Worm (Caenorhabditis elegans) whole organism, young adult: ENCODE measurements around the gene ZK813.7.
A peak's percentile ranks its signal among the peaks of the same experiment; 100 is the strongest.

ENCODE experiments used
- B0336.3 ChIP-seq: fragments of 200-800 bp; sonication (Bioruptor generic); IDR thresholded peaks from 2 replicates; pipeline ENCODE4 v1.3.6; 2022; ENCODE audit warnings: missing genetic modification characterization, missing compliant biosample characterization
- F10E7.11 ChIP-seq: sonication (generic microtip); optimal IDR thresholded peaks from 2 replicates; lab custom pipeline; 2017; ENCODE audit warnings: mild to moderate bottlenecking, missing genetic modification characterization, moderate library complexity, missing compliant biosample characterization
- F22D6.2 ChIP-seq: sonication (generic microtip); optimal IDR thresholded peaks from 2 replicates; lab custom pipeline; 2016; ENCODE audit warnings: mild to moderate bottlenecking, missing genetic modification characterization, missing compliant biosample characterization
- F39B2.1 ChIP-seq: fragments of 200-800 bp; sonication (Bioruptor generic); IDR thresholded peaks from 2 replicates; pipeline ENCODE4 v1.3.6; 2022; ENCODE audit warnings: missing genetic modification reagents, missing genetic modification characterization, missing compliant biosample characterization
- F52B5.7 ChIP-seq: sonication (generic microtip); optimal IDR thresholded peaks from 2 replicates; lab custom pipeline; 2016; ENCODE audit warnings: mild to moderate bottlenecking, missing genetic modification characterization, missing compliant biosample characterization
- Y53G8AR.9 ChIP-seq: fragments of 200-800 bp; sonication (Bioruptor generic); conservative IDR thresholded peaks from 2 replicates; pipeline ENCODE4 v1.3.6; 2022; ENCODE audit warnings: missing genetic modification reagents, missing genetic modification characterization, missing compliant biosample characterization
- Y56A3A.18 ChIP-seq: fragments of 200-800 bp; sonication (Bioruptor generic); IDR thresholded peaks from 2 replicates; pipeline ENCODE4 v1.3.6; 2022; ENCODE audit warnings: missing genetic modification reagents, missing genetic modification characterization, missing compliant biosample characterization
- ZK185.1 ChIP-seq: sonication (generic microtip); optimal IDR thresholded peaks from 2 replicates; lab custom pipeline; 2016; ENCODE audit warnings: mild to moderate bottlenecking, missing genetic modification characterization, missing compliant biosample characterization; ENCODE audit not compliant: poor library complexity, severe bottlenecking
- aptf-2 ChIP-seq: fragments of 200-800 bp; sonication (Bioruptor generic); conservative IDR thresholded peaks from 2 replicates; pipeline ENCODE4 v1.3.6; 2022; ENCODE audit warnings: missing genetic modification reagents, missing genetic modification characterization, missing compliant biosample characterization
- atf-7 ChIP-seq: sonication (generic microtip); optimal IDR thresholded peaks from 2 replicates; lab custom pipeline; 2017; ENCODE audit warnings: mild to moderate bottlenecking, missing genetic modification characterization, missing compliant biosample characterization
- athp-1 ChIP-seq: sonication (generic microtip); optimal IDR thresholded peaks from 2 replicates; lab custom pipeline; 2017; ENCODE audit warnings: mild to moderate bottlenecking, missing genetic modification characterization, missing compliant biosample characterization
- attf-3 ChIP-seq: fragments of 200-800 bp; sonication (Bioruptor generic); conservative IDR thresholded peaks from 2 replicates; pipeline ENCODE4 v1.3.6; 2022; ENCODE audit warnings: missing genetic modification reagents, missing genetic modification characterization, missing compliant biosample characterization
- attf-6 ChIP-seq: fragments of 200-800 bp; sonication (Bioruptor generic); IDR thresholded peaks from 2 replicates; pipeline ENCODE4 v1.3.6; 2022; ENCODE audit warnings: missing genetic modification reagents, missing genetic modification characterization, missing compliant biosample characterization
- bed-2 ChIP-seq: fragments of 200-800 bp; sonication (Bioruptor generic); IDR thresholded peaks from 2 replicates; pipeline ENCODE4 v1.3.6; 2022; ENCODE audit warnings: missing genetic modification reagents, missing genetic modification characterization, missing compliant biosample characterization
- ceh-91 ChIP-seq: fragments of 200-800 bp; sonication (Bioruptor generic); IDR thresholded peaks from 2 replicates; pipeline ENCODE4 v1.3.6; 2022; ENCODE audit warnings: missing genetic modification reagents, missing genetic modification characterization, missing compliant biosample characterization
- chd-7 ChIP-seq: sonication (generic microtip); optimal IDR thresholded peaks from 2 replicates; lab custom pipeline; 2016; ENCODE audit warnings: mild to moderate bottlenecking, missing genetic modification characterization, moderate library complexity, missing compliant biosample characterization
- dpff-1 ChIP-seq: sonication (generic microtip); optimal IDR thresholded peaks from 2 replicates; lab custom pipeline; 2017; ENCODE audit warnings: mild to moderate bottlenecking, missing genetic modification characterization, missing compliant biosample characterization
- ekl-4 ChIP-seq: fragments of 200-800 bp; sonication (Bioruptor generic); IDR thresholded peaks from 2 replicates; pipeline ENCODE4 v1.3.6; 2022; ENCODE audit warnings: missing genetic modification reagents, missing genetic modification characterization, missing compliant biosample characterization
- gei-17 ChIP-seq: fragments of 200-800 bp; sonication (Bioruptor generic); optimal IDR thresholded peaks from 2 replicates; lab custom pipeline; 2018; ENCODE audit warnings: mild to moderate bottlenecking, missing genetic modification characterization, missing compliant biosample characterization
- him-1 ChIP-seq: sonication (generic microtip); optimal IDR thresholded peaks from 2 replicates; lab custom pipeline; 2016; ENCODE audit warnings: missing genotype, missing genetic modification reagents, missing genetic modification characterization, missing compliant biosample characterization
- hmg-1.2 ChIP-seq: fragments of 200-800 bp; sonication (Bioruptor generic); IDR thresholded peaks from 2 replicates; pipeline ENCODE4 v1.3.6; 2022; ENCODE audit warnings: missing genetic modification reagents, missing genetic modification characterization, missing compliant biosample characterization
- hmg-20 ChIP-seq: fragments of 200-800 bp; sonication (Bioruptor generic); IDR thresholded peaks from 2 replicates; pipeline ENCODE4 v1.3.6; 2022; ENCODE audit warnings: missing genetic modification reagents, missing genetic modification characterization, missing compliant biosample characterization
- let-526 ChIP-seq: fragments of 200-800 bp; sonication (Bioruptor generic); IDR thresholded peaks from 2 replicates; pipeline ENCODE4 v1.3.6; 2022; ENCODE audit warnings: missing genetic modification reagents, missing genetic modification characterization, missing compliant biosample characterization
- let-607 ChIP-seq, 2 experiments: fragments of 200-800 bp in 1 of 2; sonication (Bioruptor generic) in 1 of 2; sonication (generic microtip) in 1 of 2; optimal IDR thresholded peaks; 2 replicates each; lab custom pipeline; 2016 to 2018; ENCODE audit warnings: mild to moderate bottlenecking in 2 of 2, missing compliant biosample characterization in 2 of 2, missing genetic modification characterization in 2 of 2, moderate library complexity in 2 of 2, missing genotype in 1 of 2
- lin-54 ChIP-seq: fragments of 200-800 bp; sonication (Bioruptor generic); optimal IDR thresholded peaks from 2 replicates; lab custom pipeline; 2018; ENCODE audit warnings: mild to moderate bottlenecking, missing genetic modification characterization, missing compliant biosample characterization
- lsl-1 ChIP-seq: fragments of 200-800 bp; sonication (Bioruptor generic); optimal IDR thresholded peaks from 2 replicates; lab custom pipeline; 2018; ENCODE audit warnings: mild to moderate bottlenecking, missing genetic modification characterization, moderate library complexity, missing compliant biosample characterization
- madf-10 ChIP-seq: sonication (generic microtip); optimal IDR thresholded peaks from 2 replicates; lab custom pipeline; 2016; ENCODE audit warnings: mild to moderate bottlenecking, missing genetic modification characterization, missing compliant biosample characterization
- madf-6 ChIP-seq: fragments of 200-800 bp; sonication (Bioruptor generic); IDR thresholded peaks from 2 replicates; pipeline ENCODE4 v1.3.6; 2022; ENCODE audit warnings: missing genetic modification reagents, missing genetic modification characterization, missing compliant biosample characterization
- mcd-1 ChIP-seq: fragments of 200-800 bp; sonication (Bioruptor generic); IDR thresholded peaks from 2 replicates; pipeline ENCODE4 v1.3.6; 2022; ENCODE audit warnings: missing genetic modification reagents, missing genetic modification characterization, missing compliant biosample characterization
- nfya-2 ChIP-seq: fragments of 200-800 bp; sonication (Bioruptor generic); IDR thresholded peaks from 2 replicates; pipeline ENCODE4 v1.3.6; 2022; ENCODE audit warnings: missing genetic modification reagents, missing genetic modification characterization, missing compliant biosample characterization
- nfyb-1 ChIP-seq: fragments of 200-800 bp; sonication (Bioruptor generic); IDR thresholded peaks from 2 replicates; pipeline ENCODE4 v1.3.6; 2022; ENCODE audit warnings: missing genetic modification reagents, missing genetic modification characterization, missing compliant biosample characterization
- nhr-80 ChIP-seq: sonication (generic microtip); optimal IDR thresholded peaks from 2 replicates; lab custom pipeline; 2016; ENCODE audit warnings: missing genetic modification characterization, missing compliant biosample characterization
- pbrm-1 ChIP-seq: fragments of 200-800 bp; sonication (Bioruptor generic); IDR thresholded peaks from 2 replicates; pipeline ENCODE4 v1.3.6; 2022; ENCODE audit warnings: missing genetic modification reagents, missing genetic modification characterization, missing compliant biosample characterization
- rec-8 ChIP-seq, 2 experiments: sonication (generic microtip); optimal IDR thresholded peaks; 2 replicates each; lab custom pipeline; 2016; ENCODE audit warnings: mild to moderate bottlenecking in 2 of 2, missing genetic modification characterization in 2 of 2, missing genetic modification reagents in 2 of 2, missing genotype in 2 of 2, missing biosample characterization in 1 of 2, missing compliant biosample characterization in 1 of 2, moderate library complexity in 1 of 2
- snpc-3.4 ChIP-seq: sonication (generic microtip); optimal IDR thresholded peaks from 2 replicates; lab custom pipeline; 2017; ENCODE audit warnings: missing genetic modification characterization, mild to moderate bottlenecking, missing compliant biosample characterization, antibody characterized with exemption, moderate library complexity, missing genotype, missing genetic modification reagents
- snpc-4 ChIP-seq, 5 experiments: fragments of 150-350 bp in 1 of 5; sonication (generic microtip) in 4 of 5; optimal IDR thresholded peaks; 2 replicates each; lab custom pipeline; 2014 to 2018; ENCODE audit warnings: missing genetic modification characterization in 5 of 5, missing biosample characterization in 3 of 5, antibody characterized with exemption in 2 of 5, mild to moderate bottlenecking in 2 of 5, missing compliant biosample characterization in 2 of 5, missing genotype in 2 of 5, moderate library complexity in 2 of 5, missing genetic modification reagents in 1 of 5
- tbp1 ChIP-seq: fragments of 200-800 bp; sonication (Bioruptor generic); optimal IDR thresholded peaks from 2 replicates; lab custom pipeline; 2018; ENCODE audit warnings: mild to moderate bottlenecking, missing genetic modification characterization, missing compliant biosample characterization
- unc-130 ChIP-seq: sonication (generic microtip); optimal IDR thresholded peaks from 2 replicates; lab custom pipeline; 2016; ENCODE audit warnings: missing genetic modification reagents, missing genetic modification characterization, missing compliant biosample characterization
- unc-62 ChIP-seq: fragments of 150-350 bp; optimal IDR thresholded peaks from 2 replicates; lab custom pipeline; 2014; ENCODE audit warnings: missing biosample characterization, missing genetic modification reagents, missing genetic modification characterization
- ztf-22 ChIP-seq: fragments of 200-800 bp; sonication (Bioruptor generic); optimal IDR thresholded peaks from 2 replicates; lab custom pipeline; 2018; ENCODE audit warnings: mild to moderate bottlenecking, missing genetic modification characterization, moderate library complexity, missing compliant biosample characterization
- ztf-25 ChIP-seq: fragments of 200-800 bp; sonication (Bioruptor generic); IDR thresholded peaks from 2 replicates; pipeline ENCODE4 v1.3.6; 2022; ENCODE audit warnings: missing genetic modification reagents, missing genetic modification characterization, missing compliant biosample characterization

The ZK813.7 gene

DNA sequence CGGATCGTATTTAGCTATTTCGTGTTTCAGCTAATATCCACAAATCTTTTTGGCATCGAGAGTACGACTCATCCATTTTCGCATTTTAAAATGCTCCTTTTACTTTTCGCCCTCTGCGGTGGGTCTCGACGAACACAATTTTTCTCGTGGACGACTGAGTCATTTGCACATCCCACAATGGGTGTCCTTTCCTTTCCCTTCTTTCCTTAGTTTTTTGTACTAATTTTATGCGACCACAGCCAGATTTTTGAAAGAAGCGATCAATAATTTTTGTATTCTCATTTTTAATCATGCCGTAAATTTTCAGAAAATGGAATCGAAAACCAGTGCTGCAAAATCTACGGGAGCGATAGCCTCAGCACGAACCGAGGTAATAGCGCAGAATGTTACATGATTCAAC, 42.9 kb upstream of the ZK813.7 start, which contains the start of gene C04F6.9:
Gene C04F6.9, plus strand, starts transcription at position 301 of the 400 bp plus-strand sequence.
- no peak for TF ChIP-seq attf-3 (GFP tag; lab: Robert Waterston, UW)
- TF ChIP-seq nfyb-1 (GFP tag; lab: Robert Waterston, UW), result no peak
- no peak for TF ChIP-seq unc-130 (GFP tag; lab: Kevin White, UChicago)
- no peak for TF ChIP-seq nfya-2 (GFP tag; lab: Robert Waterston, UW)
- no peak for TF ChIP-seq lsl-1 (GFP tag; lab: Kevin White, UChicago)
- TF ChIP-seq aptf-2 (GFP tag; lab: Robert Waterston, UW), result no peak
- TF ChIP-seq ZK185.1, result no peak
- TF ChIP-seq dpff-1, result no peak
- no peak for TF ChIP-seq Y56A3A.18
- TF ChIP-seq him-1 (tag; lab: Kevin White, UChicago), result no peak
- no peak for TF ChIP-seq rec-8 (tag; optimal IDR thresholded peaks at IDR 0.05; lab: Kevin White, UChicago)
- TF ChIP-seq madf-6, result no peak

- TF ChIP-seq F22D6.2 (no peak), mcd-1 (GFP tag; lab: Robert Waterston, UW) (no peak; the same call in 1 of the 2 replicates), athp-1 (tag; lab: Kevin White, UChicago) (no peak), tbp1 (GFP tag; lab: Kevin White, UChicago) (no peak), ceh-91 (GFP tag; lab: Robert Waterston, UW) (no peak), hmg-1.2 (GFP tag; lab: Robert Waterston, UW) (no peak), nhr-80 (tag; lab: Kevin White, UChicago) (peak; percentile 83), chd-7 (peak; percentile 56), let-607 (tag; optimal IDR thresholded peaks at IDR 0.05; lab: Kevin White, UChicago) (peak in 1 of 2 experiments; percentile 69), atf-7 (peak; percentile 66), let-526 (GFP tag; lab: Robert Waterston, UW) (no peak), snpc-4 (GFP tag; optimal IDR thresholded peaks at IDR 0.05; lab: Kevin White, UChicago) (no peak), snpc-4 (tag; optimal IDR thresholded peaks at IDR 0.05; lab: Kevin White, UChicago) (no peak), F39B2.1 (GFP tag; lab: Robert Waterston, UW) (no peak), rec-8 (tag; optimal IDR thresholded peaks at IDR 0.05; lab: Kevin White, UChicago) (no peak), unc-62 (GFP tag; lab: Kevin White, UChicago) (no peak), ztf-22 (GFP tag; lab: Kevin White, UChicago) (peak; percentile 58), bed-2 (GFP tag; lab: Robert Waterston, UW) (no peak), madf-10 (tag; lab: Kevin White, UChicago) (no peak), F52B5.7 (tag; lab: Kevin White, UChicago) (no peak), attf-3 (GFP tag; lab: Robert Waterston, UW) (no peak)
Observed at ce11 chrX:3403195-3403594, 41.4 kb upstream of the ZK813.7 start, which contains the start of gene vit-5. vit-5 (plus strand) TSS chrX:3403471.

ce11 chrX:3405813-3406212, 38.8 kb upstream of the ZK813.7 start:
- TF ChIP-seq Y53G8AR.9 (0 out of 2 replicates have a peak, but pooled peaks have one; percentile 54), Y56A3A.18 (peak; percentile 59; the same call in 1 of the 2 replicates)

DNA sequence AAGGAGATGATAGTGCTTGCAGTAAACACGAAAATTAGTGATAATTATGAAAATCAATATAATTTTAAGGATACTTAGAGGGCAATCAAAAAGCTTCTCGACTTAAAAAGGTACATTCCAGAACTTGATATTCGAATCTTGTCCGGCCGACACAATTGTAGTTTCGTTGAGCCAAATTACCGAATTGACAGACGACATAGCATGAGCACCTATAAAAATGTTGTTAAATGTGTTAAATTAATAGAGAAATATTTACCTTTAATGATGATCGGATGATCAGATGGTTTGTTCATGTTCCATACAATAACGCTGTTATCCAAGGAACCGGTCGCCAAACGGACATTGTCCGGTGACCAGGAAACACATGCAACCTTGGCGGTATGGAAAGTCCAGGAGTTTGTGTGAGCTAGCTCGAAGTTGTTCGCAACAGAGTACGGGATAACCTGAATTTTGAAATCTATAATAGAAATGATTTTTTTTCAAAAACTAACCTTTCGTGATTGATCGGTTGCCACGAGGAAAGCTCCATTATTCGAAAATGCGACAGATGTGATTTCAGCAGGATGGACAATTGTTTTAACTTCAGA, 35.8 kb upstream of the ZK813.7 start:
- TF ChIP-seq snpc-3.4 (tag; lab: Kevin White, UChicago), result no peak
- TF ChIP-seq B0336.3 (GFP tag; lab: Robert Waterston, UW), result peak; percentile 78
- TF ChIP-seq ekl-4, result 0 out of 2 replicates have a peak, but pooled peaks have one; percentile 25
- peak; percentile 53 for TF ChIP-seq nhr-80 (tag; lab: Kevin White, UChicago)
- TF ChIP-seq attf-6, result no peak
- TF ChIP-seq chd-7, result peak; percentile 36
- peak; percentile 44 for TF ChIP-seq pbrm-1
- TF ChIP-seq snpc-4 (GFP tag; optimal IDR thresholded peaks at IDR 0.05; lab: Kevin White, UChicago), result no peak
- TF ChIP-seq snpc-4 (tag; optimal IDR thresholded peaks at IDR 0.05; lab: Kevin White, UChicago), result peak in 1 of 4 experiments; percentile 25
- TF ChIP-seq gei-17 (GFP tag; lab: Kevin White, UChicago), result peak; percentile 62
- peak; percentile 81 for TF ChIP-seq Y56A3A.18
- TF ChIP-seq lin-54 (GFP tag; lab: Kevin White, UChicago), result peak; percentile 22
- no peak for TF ChIP-seq hmg-20 (GFP tag; lab: Robert Waterston, UW)
- no peak for TF ChIP-seq F10E7.11
- no peak for TF ChIP-seq ztf-25
- TF ChIP-seq nfyb-1 (GFP tag; lab: Robert Waterston, UW), result peak; percentile 50; the same call in 1 of the 2 replicates
- TF ChIP-seq madf-10 (tag; lab: Kevin White, UChicago), result peak; percentile 49
- TF ChIP-seq aptf-2 (GFP tag; lab: Robert Waterston, UW), result no peak
- peak; percentile 92; the same call in 1 of the 2 replicates for TF ChIP-seq Y53G8AR.9
